Worm (Caenorhabditis elegans): Measurements from ENCODE around the gene sgnh-1.

DNA sequence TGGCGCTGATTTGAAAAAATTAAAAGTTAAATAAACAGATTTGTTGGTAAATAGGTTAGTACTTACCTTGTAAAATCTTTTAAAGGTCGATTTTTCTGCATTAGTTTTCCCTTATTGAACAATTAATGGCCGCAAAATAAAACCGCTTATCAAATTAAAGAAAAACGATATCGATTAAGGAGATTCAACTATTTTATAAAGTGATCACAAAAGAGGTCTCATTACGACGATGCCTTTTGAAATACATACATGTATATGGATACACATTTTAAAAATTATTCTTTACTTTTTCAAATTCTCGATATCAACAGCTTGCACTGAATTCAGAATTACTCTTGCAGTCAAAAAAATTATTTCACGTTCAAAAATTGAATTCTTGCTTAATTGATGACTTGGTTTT lies 31.1 kb upstream of the sgnh-1 start, which contains the start of gene Y17G9A.3:
- TF ChIP-seq unc-62 (GFP tag; optimal IDR thresholded peaks at IDR 0.05): no peak
- TF ChIP-seq nhr-28 (tag; optimal IDR thresholded peaks at IDR 0.05): no peak
- no peak for TF ChIP-seq elt-1 (tag; optimal IDR thresholded peaks at IDR 0.05; ENCODE audit: borderline replicate concordance, insufficient read depth)
- no peak for TF ChIP-seq mep-1 (tag; optimal IDR thresholded peaks at IDR 0.05)
- no peak for TF ChIP-seq ztf-11 (tag; optimal IDR thresholded peaks at IDR 0.05)
- TF ChIP-seq flh-1 (GFP tag; optimal IDR thresholded peaks at IDR 0.05): no peak
- no peak for TF ChIP-seq zip-8 (tag; optimal IDR thresholded peaks at IDR 0.05)
- TF ChIP-seq nhr-237 (tag; optimal IDR thresholded peaks at IDR 0.05): no peak
- no peak for TF ChIP-seq M03D4.4 (tag; optimal IDR thresholded peaks at IDR 0.05)
